Worm (Caenorhabditis elegans): Measurements from ENCODE around the gene str-205.

DNA sequence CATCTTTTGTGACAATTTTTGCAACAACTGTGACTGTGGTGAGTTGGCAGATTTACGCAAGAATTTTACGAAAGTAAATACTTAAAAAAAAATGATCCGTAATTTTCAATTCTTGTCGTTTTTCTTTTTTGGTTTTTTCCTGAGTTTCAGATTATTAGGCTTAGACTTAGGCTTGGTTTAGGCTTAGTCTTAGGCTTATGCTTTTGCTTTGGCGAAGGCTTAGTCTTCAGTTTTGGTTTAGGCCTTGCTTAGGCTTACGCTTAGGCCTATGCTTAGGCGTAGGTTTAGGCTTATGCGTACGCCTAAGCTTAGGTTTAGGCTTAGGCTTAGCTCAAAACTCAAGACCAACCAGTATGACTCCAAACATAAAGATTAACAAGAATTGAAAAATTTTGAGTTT lies 27.9 kb upstream of the str-205 start:
- TF ChIP-seq ama-1 (optimal IDR thresholded peaks at IDR 0.05) (no peak), nhr-28 (tag; optimal IDR thresholded peaks at IDR 0.05) (no peak), unc-62 (GFP tag; optimal IDR thresholded peaks at IDR 0.05) (no peak), mdl-1 (tag; optimal IDR thresholded peaks at IDR 0.05) (no peak), nhr-77 (tag; optimal IDR thresholded peaks at IDR 0.05) (no peak), fkh-10 (GFP tag; optimal IDR thresholded peaks at IDR 0.05) (no peak), tbx-2 (tag; optimal IDR thresholded peaks at IDR 0.05) (no peak), lin-39 (tag; optimal IDR thresholded peaks at IDR 0.05) (no peak), fos-1 (tag; optimal IDR thresholded peaks at IDR 0.05) (no peak), nhr-12 (tag; optimal IDR thresholded peaks at IDR 0.05) (no peak), elt-3 (tag; optimal IDR thresholded peaks at IDR 0.05) (no peak), pqm-1 (tag; optimal IDR thresholded peaks at IDR 0.05) (no peak)

Measured in whole organism, L3 larva.